Fruit fly (Drosophila melanogaster): ENCODE data around the gene CG11696.

The CG11696 gene

DNA sequence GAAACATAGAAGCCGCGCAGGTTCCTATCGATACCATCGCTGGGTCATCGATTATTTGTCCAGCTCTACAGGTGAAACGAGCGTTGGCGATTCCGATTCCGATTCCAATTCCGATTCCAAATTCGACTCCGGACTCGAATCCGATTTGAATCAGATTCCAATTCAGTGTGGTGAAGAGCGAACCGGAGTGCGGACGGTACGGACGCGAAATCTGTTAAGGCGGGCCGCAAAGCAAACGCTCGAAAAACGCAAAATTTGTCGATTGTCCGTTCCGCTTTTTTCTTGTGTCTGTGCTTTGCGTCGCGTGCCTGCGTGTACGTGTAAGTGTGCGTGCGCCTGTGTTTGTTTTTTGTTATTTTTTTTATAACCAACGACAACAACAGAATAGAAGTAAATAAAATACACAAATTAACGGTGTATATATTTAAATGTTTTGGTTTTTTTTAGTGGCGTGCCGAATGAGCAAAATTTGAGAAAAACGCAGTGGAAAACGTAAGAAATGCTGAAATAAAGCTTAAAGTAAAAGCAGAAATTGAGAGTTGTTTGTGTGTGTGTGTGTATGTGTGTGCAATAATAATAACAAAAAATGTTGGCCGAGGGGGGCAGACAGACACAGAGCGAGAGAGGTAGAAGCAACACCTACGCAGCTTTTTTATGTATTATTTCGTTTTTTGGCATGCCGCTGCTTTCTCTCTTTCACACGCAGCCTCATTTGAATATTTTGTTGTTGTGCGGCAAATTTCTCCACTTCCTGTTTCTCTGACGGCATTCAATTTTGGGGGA is 48.5 kb downstream of the CG11696 start, which contains the start of gene Ptp10D (continued):
- TF ChIP-seq Fer1 (GFP tag; optimal IDR thresholded peaks at IDR 0.05) (peak; percentile 30), Sry-δ (GFP tag; optimal IDR thresholded peaks at IDR 0.05) (peak; percentile 89), nau (GFP tag; optimal IDR thresholded peaks at IDR 0.05) (peak; percentile 7), CG9932 (GFP tag; IDR thresholded peaks at IDR 0.05) (peak; percentile 39; the same call in 1 of the 2 replicates), disco-r (GFP tag; optimal IDR thresholded peaks at IDR 0.05) (peak; percentile 6), Scr (GFP tag; IDR thresholded peaks at IDR 0.05; ENCODE audit: partially characterized antibody) (peak; percentile 87), YL-1 (GFP tag; optimal IDR thresholded peaks at IDR 0.05) (peak; percentile 7), aop (GFP tag; IDR thresholded peaks at IDR 0.05) (no peak), zen (tag; optimal IDR thresholded peaks at IDR 0.05) (no peak), ind (GFP tag; optimal IDR thresholded peaks at IDR 0.05) (no peak), H15 (GFP tag; IDR thresholded peaks at IDR 0.05) (no peak), CG4730 (GFP tag; IDR thresholded peaks at IDR 0.05) (no peak), dmrt11E (tag; optimal IDR thresholded peaks at IDR 0.05) (no peak), ara (GFP tag; IDR thresholded peaks at IDR 0.05) (no peak), CG10543 (GFP tag; optimal IDR thresholded peaks at IDR 0.05) (peak; percentile 80), Fer3 (tag; optimal IDR thresholded peaks at IDR 0.05) (no peak), slp2 (GFP tag; optimal IDR thresholded peaks at IDR 0.05) (no peak), CG8290 (GFP tag; optimal IDR thresholded peaks at IDR 0.05) (no peak), CG8290 (tag; optimal IDR thresholded peaks at IDR 0.05) (peak in 1 of 2 experiments; percentile 84), Jarid2 (GFP tag; optimal IDR thresholded peaks at IDR 0.05) (peak; percentile 97), CG3726 (GFP tag; IDR thresholded peaks at IDR 0.05) (no peak), gce (GFP tag; IDR thresholded peaks at IDR 0.05) (no peak), ttk (GFP tag; IDR thresholded peaks at IDR 0.05) (no peak), Dbx (GFP tag; IDR thresholded peaks at IDR 0.05) (peak; percentile 44; the same call in 1 of the 3 replicates), CG15269 (tag; optimal IDR thresholded peaks at IDR 0.05) (peak; percentile 10), mld (GFP tag; IDR thresholded peaks at IDR 0.05; ENCODE audit: partially characterized antibody) (peak; percentile 89), CG12769 (tag; optimal IDR thresholded peaks at IDR 0.05) (peak; percentile 18), Gug (GFP tag; IDR thresholded peaks at IDR 0.05) (peak; percentile 30; the same call in 1 of the 4 replicates), CG2678 (tag; optimal IDR thresholded peaks at IDR 0.05) (peak; percentile 2), luna (GFP tag; optimal IDR thresholded peaks at IDR 0.05) (no peak), pita (GFP tag; optimal IDR thresholded peaks at IDR 0.05) (no peak), dimm (GFP tag; IDR thresholded peaks at IDR 0.05) (no peak), CG12299 (tag; optimal IDR thresholded peaks at IDR 0.05) (peak; percentile 25), CG32532 (GFP tag; IDR thresholded peaks at IDR 0.05) (peak; percentile 30), CG7372 (GFP tag; IDR thresholded peaks at IDR 0.05) (no peak), Hmx (GFP tag; optimal IDR thresholded peaks at IDR 0.05) (no peak), hb (GFP tag; IDR thresholded peaks at IDR 0.05; ENCODE audit: partially characterized antibody) (peak; percentile 83), sens (GFP tag) (peak; percentile 84), CG6791 (GFP tag; IDR thresholded peaks at IDR 0.05; ENCODE audit: partially characterized antibody) (peak; percentile 91), z (GFP tag; IDR thresholded peaks at IDR 0.05) (no peak), CG2199 (GFP tag; IDR thresholded peaks at IDR 0.05) (peak; percentile 75; the same call in 1 of the 3 replicates), psq (GFP tag; optimal IDR thresholded peaks at IDR 0.05) (no peak), MTF-1 (GFP tag; optimal IDR thresholded peaks at IDR 0.05; ENCODE audit: borderline replicate concordance) (no peak), fu2 (GFP tag; optimal IDR thresholded peaks at IDR 0.05) (no peak), CG12236 (GFP tag; optimal IDR thresholded peaks at IDR 0.05) (no peak), pros (GFP tag; optimal IDR thresholded peaks at IDR 0.05) (no peak), CG8924 (tag; optimal IDR thresholded peaks at IDR 0.05) (peak; percentile 57), CG4328 (GFP tag; optimal IDR thresholded peaks at IDR 0.05) (no peak), zen2 (GFP tag; IDR thresholded peaks at IDR 0.05; ENCODE audit: partially characterized antibody) (peak; percentile 82), CG14014 (GFP tag; IDR thresholded peaks at IDR 0.05) (peak; percentile 16; the same call in 1 of the 2 replicates)

Measured in whole organism, embryonic.